Worm (Caenorhabditis elegans) whole organism, L1 larva: ENCODE data around the gene T08B6.4.

Experiments used
- C04F5.9 ChIP-seq: sonication (generic microtip); optimal IDR thresholded peaks from 2 replicates; lab custom pipeline; 2016; ENCODE audit warnings: missing genetic modification characterization, missing compliant biosample characterization
- C34B4.2 ChIP-seq: sonication (generic microtip); optimal IDR thresholded peaks from 2 replicates; lab custom pipeline; 2017; ENCODE audit warnings: mild to moderate bottlenecking, missing genetic modification characterization, missing compliant biosample characterization
- Y116A8C.19 ChIP-seq: sonication (generic microtip); optimal IDR thresholded peaks from 2 replicates; lab custom pipeline; 2016; ENCODE audit warnings: missing compliant biosample characterization, missing genetic modification characterization, borderline replicate concordance
- aha-1 ChIP-seq: fragments of 150-350 bp; optimal IDR thresholded peaks from 2 replicates; lab custom pipeline; 2014; ENCODE audit warnings: missing biosample characterization, missing genetic modification characterization
- blmp-1 ChIP-seq: fragments of 150-350 bp; optimal IDR thresholded peaks from 2 replicates; lab custom pipeline; 2014; ENCODE audit warnings: missing biosample characterization, missing genetic modification characterization
- ceh-63 ChIP-seq: fragments of 200-800 bp; sonication (Bioruptor generic); optimal IDR thresholded peaks from 2 replicates; lab custom pipeline; 2018; ENCODE audit warnings: mild to moderate bottlenecking, missing genetic modification characterization, missing compliant biosample characterization
- ceh-88 ChIP-seq: fragments of 200-800 bp; sonication (Bioruptor generic); IDR thresholded peaks from 2 replicates; pipeline ENCODE4 v1.3.6; 2022; ENCODE audit warnings: missing genetic modification characterization, missing compliant biosample characterization
- efl-1 ChIP-seq, 4 experiments: fragments of 150-350 bp; optimal IDR thresholded peaks in 3 of 4; peaks in 1 of 4; 1 replicate in 1 of 4; 2 replicates in 3 of 4; lab custom pipeline; 2014; ENCODE audit warnings: missing biosample characterization in 2 of 4, missing genetic modification characterization in 2 of 4, missing genetic modification reagents in 2 of 4
- elt-2 ChIP-seq: sonication (generic microtip); optimal IDR thresholded peaks from 2 replicates; lab custom pipeline; 2016; ENCODE audit warnings: missing genetic modification characterization, mild to moderate bottlenecking, inconsistent platforms, missing compliant biosample characterization, missing genetic modification reagents
- fkh-10 ChIP-seq: sonication (generic microtip); optimal IDR thresholded peaks from 2 replicates; lab custom pipeline; 2017; ENCODE audit warnings: missing biosample characterization, missing genetic modification reagents, missing genetic modification characterization
- fkh-8 ChIP-seq: sonication (generic microtip); optimal IDR thresholded peaks from 2 replicates; lab custom pipeline; 2016; ENCODE audit warnings: mild to moderate bottlenecking, missing genetic modification characterization, missing compliant biosample characterization
- grh-1 ChIP-seq: fragments of 200-800 bp; sonication (Bioruptor generic); IDR thresholded peaks from 2 replicates; pipeline ENCODE4 v1.3.6; 2022; ENCODE audit warnings: missing genetic modification reagents, missing genetic modification characterization, missing compliant biosample characterization
- hlh-17 ChIP-seq: fragments of 200-800 bp; sonication (Bioruptor generic); optimal IDR thresholded peaks from 2 replicates; lab custom pipeline; 2018; ENCODE audit warnings: missing genetic modification characterization, mild to moderate bottlenecking, missing compliant biosample characterization, moderate library complexity, borderline replicate concordance
- hlh-4 ChIP-seq: sonication (generic microtip); optimal IDR thresholded peaks from 2 replicates; lab custom pipeline; 2016; ENCODE audit warnings: mild to moderate bottlenecking, missing genetic modification characterization, missing compliant biosample characterization
- isw-1 ChIP-seq: fragments of 200-800 bp; sonication (Bioruptor generic); IDR thresholded peaks from 2 replicates; pipeline ENCODE4 v1.3.6; 2022; ENCODE audit warnings: missing genetic modification characterization, missing compliant biosample characterization
- jun-1 ChIP-seq: fragments of 150-350 bp; optimal IDR thresholded peaks from 2 replicates; lab custom pipeline; 2014; ENCODE audit warnings: missing biosample characterization, missing genetic modification reagents, missing genetic modification characterization
- lin-14 ChIP-seq: fragments of 200-800 bp; sonication (Bioruptor generic); optimal IDR thresholded peaks from 2 replicates; lab custom pipeline; 2018; ENCODE audit warnings: mild to moderate bottlenecking, missing genetic modification characterization, moderate library complexity, missing compliant biosample characterization
- lin-35 ChIP-seq, 2 experiments: fragments of 150-350 bp; optimal IDR thresholded peaks; 2 replicates each; lab custom pipeline; 2014; ENCODE audit warnings: missing biosample characterization in 2 of 2, missing genetic modification characterization in 2 of 2, missing genetic modification reagents in 2 of 2
- lir-3 ChIP-seq: sonication (generic microtip); optimal IDR thresholded peaks from 2 replicates; lab custom pipeline; 2016; ENCODE audit warnings: mild to moderate bottlenecking, missing genetic modification characterization, moderate library complexity, missing compliant biosample characterization; ENCODE audit not compliant: poor library complexity
- mab-9 ChIP-seq: fragments of 200-800 bp; sonication (Bioruptor generic); IDR thresholded peaks from 2 replicates; pipeline ENCODE4 v1.3.6; 2022; ENCODE audit warnings: missing genetic modification reagents, missing genetic modification characterization, missing compliant biosample characterization
- nhr-11 ChIP-seq: fragments of 150-350 bp; optimal IDR thresholded peaks from 2 replicates; lab custom pipeline; 2014; ENCODE audit warnings: missing biosample characterization, missing genetic modification characterization
- nhr-12 ChIP-seq: sonication (generic microtip); optimal IDR thresholded peaks from 2 replicates; lab custom pipeline; 2017; ENCODE audit warnings: missing biosample characterization, missing genetic modification characterization
- nhr-19 ChIP-seq: fragments of 200-800 bp; sonication (Bioruptor generic); conservative IDR thresholded peaks from 2 replicates; pipeline ENCODE4 v1.3.6; 2022; ENCODE audit warnings: missing genetic modification characterization, missing compliant biosample characterization
- nhr-20 ChIP-seq: sonication (generic microtip); optimal IDR thresholded peaks from 2 replicates; lab custom pipeline; 2016; ENCODE audit warnings: mild to moderate bottlenecking, missing genetic modification characterization, missing compliant biosample characterization
- nhr-47 ChIP-seq: sonication (generic microtip); optimal IDR thresholded peaks from 2 replicates; lab custom pipeline; 2016; ENCODE audit warnings: mild to moderate bottlenecking, missing genetic modification characterization, moderate library complexity, missing compliant biosample characterization
- nhr-77 ChIP-seq: fragments of 150-350 bp; optimal IDR thresholded peaks from 2 replicates; lab custom pipeline; 2014; ENCODE audit warnings: missing biosample characterization, missing genetic modification characterization
- nhr-84 ChIP-seq: sonication (generic microtip); optimal IDR thresholded peaks from 2 replicates; lab custom pipeline; 2017; ENCODE audit warnings: missing biosample characterization, missing genetic modification characterization
- nhr-85 ChIP-seq: sonication (generic microtip); peaks from one replicate; lab custom pipeline; 2016; ENCODE audit warnings: missing genetic modification characterization, inconsistent platforms, missing compliant biosample characterization
- nhr-90 ChIP-seq: sonication (generic microtip); optimal IDR thresholded peaks from 2 replicates; lab custom pipeline; 2016; ENCODE audit warnings: mild to moderate bottlenecking, missing genetic modification characterization, missing compliant biosample characterization; ENCODE audit not compliant: poor library complexity
- pag-3 ChIP-seq: sonication (generic microtip); optimal IDR thresholded peaks from 2 replicates; lab custom pipeline; 2017; ENCODE audit warnings: missing genetic modification characterization, mild to moderate bottlenecking, missing compliant biosample characterization, antibody characterized with exemption, borderline replicate concordance; ENCODE audit not compliant: insufficient read depth
- pqm-1 ChIP-seq: sonication (generic microtip); optimal IDR thresholded peaks from 3 replicates; lab custom pipeline; 2017; ENCODE audit warnings: missing biosample characterization, missing genetic modification characterization
- skn-1 ChIP-seq: fragments of 150-350 bp; optimal IDR thresholded peaks from 2 replicates; lab custom pipeline; 2014; ENCODE audit warnings: missing biosample characterization, missing genetic modification characterization
- snpc-4 ChIP-seq: fragments of 150-350 bp; optimal IDR thresholded peaks from 2 replicates; lab custom pipeline; 2014; ENCODE audit warnings: missing biosample characterization, missing genetic modification characterization
- sup-37 ChIP-seq: fragments of 200-800 bp; sonication (Bioruptor generic); optimal IDR thresholded peaks from 2 replicates; lab custom pipeline; 2018; ENCODE audit warnings: mild to moderate bottlenecking, missing genetic modification characterization, missing compliant biosample characterization
- swsn-7 ChIP-seq: sonication (generic microtip); optimal IDR thresholded peaks from 2 replicates; lab custom pipeline; 2016; ENCODE audit warnings: missing genetic modification characterization, missing compliant biosample characterization
- unc-130 ChIP-seq: fragments of 150-350 bp; optimal IDR thresholded peaks from 2 replicates; lab custom pipeline; 2017; ENCODE audit warnings: missing biosample characterization, missing genetic modification characterization, inconsistent platforms
- unc-98 ChIP-seq: fragments of 200-800 bp; sonication (Bioruptor generic); IDR thresholded peaks from 2 replicates; pipeline ENCODE4 v1.3.6; 2022; ENCODE audit warnings: missing genetic modification characterization, missing compliant biosample characterization
- vab-15 ChIP-seq: sonication (generic microtip); optimal IDR thresholded peaks from 2 replicates; lab custom pipeline; 2017; ENCODE audit warnings: missing genotype, mild to moderate bottlenecking, missing genetic modification characterization, missing compliant biosample characterization
- zip-4 ChIP-seq: fragments of 200-800 bp; sonication (Bioruptor generic); optimal IDR thresholded peaks from 2 replicates; lab custom pipeline; 2018; ENCODE audit warnings: mild to moderate bottlenecking, missing genetic modification characterization, moderate library complexity, missing compliant biosample characterization
- ztf-11 ChIP-seq, 2 experiments: sonication (generic microtip); optimal IDR thresholded peaks; 2 replicates each; lab custom pipeline; 2016 to 2017; ENCODE audit warnings: missing genetic modification characterization in 2 of 2, missing biosample characterization in 1 of 2, missing compliant biosample characterization in 1 of 2
- ztf-4 ChIP-seq: fragments of 150-350 bp; optimal IDR thresholded peaks from 2 replicates; lab custom pipeline; 2014; ENCODE audit warnings: missing biosample characterization, missing genetic modification characterization

The T08B6.4 gene

DNA sequence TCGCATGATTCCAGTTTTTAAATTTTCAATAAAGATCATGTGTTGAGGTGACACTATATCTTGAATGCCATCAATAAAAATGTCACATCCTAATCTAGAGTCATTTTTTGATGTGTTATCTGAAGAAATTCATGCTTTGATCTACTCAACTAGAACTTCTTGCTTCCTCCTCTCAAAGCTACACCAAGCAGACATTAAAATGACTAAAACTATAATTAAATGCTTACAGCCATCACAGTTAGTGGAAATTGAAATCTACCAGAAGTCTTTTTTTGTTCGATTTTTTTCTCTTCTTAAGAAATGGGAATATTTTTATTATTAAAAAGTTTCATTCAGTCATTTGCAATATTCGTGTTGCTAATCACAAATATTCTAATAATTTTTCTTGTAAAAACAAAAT, 12.3 kb downstream of the T08B6.4 start, which contains the start of gene str-158:
TSS of gene str-158 (plus strand) at position 301 of the 400 bp plus-strand sequence.
- TF ChIP-seq nhr-20 (no peak), nhr-47 (no peak), unc-98 (no peak), nhr-90 (no peak), elt-2 (no peak)

DNA sequence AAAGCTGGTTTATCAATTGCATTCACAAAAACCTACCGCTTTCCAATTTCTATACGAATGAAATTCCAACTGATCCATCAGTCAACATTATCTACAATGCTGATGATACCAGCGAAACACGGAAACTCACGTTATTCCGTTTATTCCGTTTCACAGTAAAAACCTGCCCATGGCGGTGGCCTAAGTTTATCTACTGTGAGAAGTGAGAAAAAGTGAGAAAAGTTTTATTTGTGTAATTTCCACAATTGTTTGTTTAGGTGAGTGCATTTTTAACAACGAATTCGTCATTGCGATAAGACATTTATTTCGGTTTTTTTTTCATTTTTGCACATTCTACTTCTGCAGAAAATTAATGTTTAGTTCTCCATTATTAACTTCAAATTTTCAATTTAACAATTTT, 24.6 kb downstream of the T08B6.4 start, which contains the start of gene Y9C9A.8:
TSS of gene Y9C9A.8 (plus strand) at position 301 of the 400 bp plus-strand sequence.
- TF ChIP-seq pag-3 (tag; lab: Kevin White, UChicago) (no peak), hlh-17 (GFP tag; lab: Kevin White, UChicago) (no peak), hlh-4 (tag; lab: Kevin White, UChicago) (no peak), fkh-8 (no peak), nhr-11 (no peak), Y116A8C.19 (tag; lab: Kevin White, UChicago) (no peak), nhr-77 (no peak)

DNA sequence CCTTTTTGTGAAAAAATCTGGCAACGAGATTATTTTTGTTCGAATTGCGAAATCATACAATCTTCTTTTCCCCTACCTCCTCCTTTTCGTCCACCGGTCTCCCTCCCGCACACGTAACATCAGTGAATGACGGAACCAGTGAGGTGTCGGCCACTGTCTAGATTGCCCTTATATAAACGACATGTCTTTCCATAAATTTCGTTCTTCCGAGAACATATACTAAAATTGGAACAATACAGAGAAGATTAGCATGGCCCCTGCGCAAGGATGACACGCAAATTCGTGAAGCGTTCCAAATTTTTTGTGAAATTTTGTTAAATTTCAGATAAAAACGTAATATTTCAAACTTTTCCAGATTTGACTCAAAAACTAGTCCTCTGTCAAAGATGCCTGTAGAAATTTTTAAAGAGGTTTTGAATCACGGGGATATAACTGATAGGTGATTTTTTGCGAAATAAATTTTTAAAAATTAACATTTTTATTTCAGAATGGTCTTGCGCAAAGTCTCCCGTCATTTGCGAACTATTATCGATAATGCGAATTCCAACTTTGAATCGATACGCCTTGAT, 25.3 kb downstream of the T08B6.4 start:
- TF ChIP-seq nhr-20 (peak; percentile 8), ceh-88 (GFP tag; lab: Robert Waterston, UW) (no peak), lin-14 (GFP tag; lab: Kevin White, UChicago) (no peak), nhr-85 (tag; lab: Kevin White, UChicago) (peak; percentile 19), nhr-11 (no peak), snpc-4 (tag; lab: Kevin White, UChicago) (peak; percentile 96), vab-15 (tag; lab: Kevin White, UChicago) (no peak), blmp-1 (tag; lab: Kevin White, UChicago) (no peak), fkh-8 (no peak), pqm-1 (tag; lab: Kevin White, UChicago) (no peak), efl-1 (optimal IDR thresholded peaks at IDR 0.05; lab: Kevin White, UChicago) (peak in 1 of 2 experiments; percentile 8), efl-1 (GFP tag; optimal IDR thresholded peaks at IDR 0.05 in 1 of 2; lab: Kevin White, UChicago) (no peak), sup-37 (GFP tag; lab: Kevin White, UChicago) (no peak), grh-1 (0 out of 2 replicates have a peak, but pooled peaks have one; percentile 28), ztf-4 (tag; lab: Kevin White, UChicago) (no peak), unc-130 (tag; lab: Kevin White, UChicago) (no peak), fkh-10 (GFP tag; lab: Kevin White, UChicago) (no peak), C34B4.2 (no peak), lin-35 (GFP tag; optimal IDR thresholded peaks at IDR 0.05; lab: Kevin White, UChicago) (peak in 1 of 2 experiments; percentile 2), zip-4 (peak; percentile 32), nhr-84 (tag; lab: Kevin White, UChicago) (no peak), mab-9 (GFP tag; lab: Robert Waterston, UW) (no peak), aha-1 (tag; lab: Kevin White, UChicago) (no peak), nhr-47 (peak; percentile 40), nhr-77 (no peak), nhr-19 (GFP tag; lab: Robert Waterston, UW) (peak; percentile 36; the same call in 1 of the 2 replicates), ztf-11 (tag; optimal IDR thresholded peaks at IDR 0.05; lab: Kevin White, UChicago) (no peak), nhr-90 (peak; percentile 62), unc-98 (no peak), nhr-12 (no peak), skn-1 (tag; lab: Kevin White, UChicago) (no peak), isw-1 (no peak), ceh-63 (GFP tag; lab: Kevin White, UChicago) (no peak), swsn-7 (tag; lab: Kevin White, UChicago) (no peak), jun-1 (tag; lab: Kevin White, UChicago) (no peak), C04F5.9 (tag; lab: Kevin White, UChicago) (no peak), lir-3 (tag; lab: Kevin White, UChicago) (no peak)
